Worm (Caenorhabditis elegans) whole organism, midembryonic: ENCODE results near the gene C42D4.3.

Experiments used
- T22C8.4 ChIP-seq: fragments of 200-800 bp; sonication (Bioruptor generic); IDR thresholded peaks from 2 replicates; pipeline ENCODE4 v1.3.6; 2022; ENCODE audit warnings: missing genetic modification characterization, missing compliant biosample characterization
- cog-1 ChIP-seq: sonication (generic microtip); optimal IDR thresholded peaks from 2 replicates; lab custom pipeline; 2016; ENCODE audit warnings: missing genetic modification characterization, missing compliant biosample characterization
- flt-1 ChIP-seq: fragments of 200-800 bp; sonication (Bioruptor generic); IDR thresholded peaks from 2 replicates; pipeline ENCODE4 v1.3.6; 2022; ENCODE audit warnings: missing genetic modification characterization, missing compliant biosample characterization
- klf-2 ChIP-seq: fragments of 200-800 bp; sonication (Bioruptor generic); conservative IDR thresholded peaks from 2 replicates; pipeline ENCODE4 v1.3.6; 2022; ENCODE audit warnings: missing genetic modification reagents, missing genetic modification characterization, missing compliant biosample characterization
- med-1 ChIP-seq: sonication (generic microtip); optimal IDR thresholded peaks from 2 replicates; lab custom pipeline; 2017; ENCODE audit warnings: missing genetic modification characterization, mild to moderate bottlenecking, missing compliant biosample characterization, antibody characterized with exemption, missing genetic modification reagents; ENCODE audit not compliant: insufficient read depth
- ref-1 ChIP-seq: fragments of 200-800 bp; sonication (Bioruptor generic); conservative IDR thresholded peaks from 2 replicates; pipeline ENCODE4 v1.3.6; 2022; ENCODE audit warnings: missing genetic modification reagents, missing genetic modification characterization, missing compliant biosample characterization
- tab-1 ChIP-seq: fragments of 200-800 bp; sonication (Bioruptor generic); IDR thresholded peaks from 2 replicates; pipeline ENCODE4 v1.3.6; 2022; ENCODE audit warnings: missing genetic modification characterization, missing compliant biosample characterization
- ztf-23 ChIP-seq: fragments of 200-800 bp; sonication (Bioruptor generic); IDR thresholded peaks from 2 replicates; pipeline ENCODE4 v1.3.6; 2022; ENCODE audit warnings: missing genetic modification reagents, missing genetic modification characterization, missing compliant biosample characterization
- ztf-29 ChIP-seq: fragments of 200-800 bp; sonication (Bioruptor generic); IDR thresholded peaks from 2 replicates; pipeline ENCODE4 v1.3.6; 2022; ENCODE audit warnings: missing genetic modification reagents, missing genetic modification characterization, missing compliant biosample characterization

The C42D4.3 gene

DNA sequence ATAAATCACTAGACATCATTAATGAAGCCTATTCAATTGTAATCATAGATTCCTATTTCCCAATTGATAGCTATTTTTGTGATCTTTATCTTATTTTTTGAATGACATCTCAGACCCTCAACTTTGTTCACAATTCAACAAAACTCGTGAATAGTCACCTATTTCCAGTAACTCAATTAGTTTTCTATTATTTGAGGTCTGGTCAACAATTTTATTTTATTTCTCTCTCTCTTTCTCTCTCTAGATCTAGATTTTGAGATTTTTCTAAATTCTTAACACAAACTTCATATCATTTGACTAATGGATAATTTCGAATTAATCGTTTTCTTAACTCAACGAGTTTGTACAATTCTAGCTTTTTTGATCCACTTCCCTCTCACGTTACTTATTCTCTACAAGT lies 5.5 kb upstream of the C42D4.3 start, which contains the start of gene str-1:
str-1 (plus strand) TSS at position 301 of the 400 bp plus-strand sequence.
- no peak for TF ChIP-seq med-1 (GFP tag; lab: Kevin White, UChicago)

DNA sequence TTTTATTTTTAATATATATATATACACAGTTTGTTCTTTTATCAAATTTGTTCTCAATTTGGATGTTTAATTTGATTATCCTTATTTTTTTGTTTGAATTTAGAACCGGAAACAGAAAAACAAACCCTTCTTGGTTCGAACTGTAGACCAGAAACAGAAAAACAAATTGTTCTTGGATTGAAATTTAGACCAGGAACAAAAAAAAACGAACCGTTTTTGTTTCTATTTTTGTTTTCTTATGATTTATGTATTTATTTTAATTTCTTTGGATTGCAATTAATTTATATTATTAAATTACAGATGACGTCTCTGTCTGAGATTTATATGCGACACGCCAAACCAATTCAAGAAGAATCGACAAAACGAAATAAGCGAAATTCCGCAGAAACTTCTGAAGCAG lies 3.7 kb upstream of the C42D4.3 start, which contains the start of gene C42D4.19:
C42D4.19 (plus strand) TSS at position 301 of the 400 bp plus-strand sequence.
- TF ChIP-seq ztf-23 (GFP tag; lab: Robert Waterston, UW), result no peak
- TF ChIP-seq T22C8.4 (GFP tag; lab: Robert Waterston, UW), result no peak
- TF ChIP-seq ref-1, result no peak
- no peak for TF ChIP-seq ztf-29 (GFP tag; lab: Robert Waterston, UW)
- TF ChIP-seq med-1 (GFP tag; lab: Kevin White, UChicago), result no peak
- no peak for TF ChIP-seq flt-1
- no peak for TF ChIP-seq tab-1 (GFP tag; lab: Robert Waterston, UW)
- TF ChIP-seq klf-2 (GFP tag; lab: Robert Waterston, UW), result no peak
- TF ChIP-seq cog-1 (tag; lab: Kevin White, UChicago), result no peak

DNA sequence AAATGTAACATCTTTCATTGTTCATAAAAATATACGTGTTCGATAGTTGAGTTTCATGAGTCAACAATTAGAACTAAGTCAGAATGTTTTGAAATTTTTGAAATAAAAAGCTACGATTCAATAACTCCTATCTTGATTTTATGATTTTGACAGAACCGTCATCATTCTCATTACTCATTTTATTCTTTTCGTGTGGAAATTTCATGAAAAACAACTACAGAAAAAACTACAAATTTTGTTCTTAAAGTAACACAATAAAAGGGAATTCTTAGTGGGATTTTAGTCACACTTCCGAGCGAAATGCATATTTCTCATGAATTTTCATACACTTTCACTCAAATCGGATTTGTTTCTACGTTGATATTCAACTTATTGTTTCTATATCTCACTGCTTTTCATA lies 2.2 kb upstream of the C42D4.3 start, which contains the start of gene str-44:
str-44 (plus strand) TSS at position 301 of the 400 bp plus-strand sequence.
- TF ChIP-seq ref-1, result no peak
- no peak for TF ChIP-seq ztf-29 (GFP tag; lab: Robert Waterston, UW)
- TF ChIP-seq tab-1 (GFP tag; lab: Robert Waterston, UW), result no peak
- TF ChIP-seq T22C8.4 (GFP tag; lab: Robert Waterston, UW), result no peak
- TF ChIP-seq ztf-23 (GFP tag; lab: Robert Waterston, UW), result no peak
- TF ChIP-seq cog-1 (tag; lab: Kevin White, UChicago), result no peak
- no peak for TF ChIP-seq med-1 (GFP tag; lab: Kevin White, UChicago)
- no peak for TF ChIP-seq klf-2 (GFP tag; lab: Robert Waterston, UW)

DNA sequence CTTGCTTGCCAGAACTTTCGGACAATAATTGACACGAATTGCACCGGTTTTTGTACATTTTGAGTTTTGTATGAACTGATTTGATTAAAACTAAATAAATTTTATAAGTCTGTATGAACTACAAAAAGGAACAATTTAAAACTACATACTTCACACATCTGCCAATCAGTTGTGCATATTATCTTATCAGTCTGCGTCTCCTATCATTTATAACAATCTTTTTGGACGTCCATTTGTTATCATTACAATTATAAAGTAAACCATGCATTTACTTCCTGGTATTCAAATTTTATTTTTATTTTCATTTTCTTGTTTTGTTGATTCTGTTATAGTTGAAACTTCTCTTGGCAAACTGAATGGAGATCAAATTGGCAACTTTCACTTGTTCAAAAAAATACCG lies 1.3 kb downstream of the C42D4.3 start, which contains the start of gene cest-10:
cest-10 (plus strand) TSS at position 254 of the 400 bp plus-strand sequence.
- no peak for TF ChIP-seq ref-1
- no peak for TF ChIP-seq flt-1
- no peak for TF ChIP-seq T22C8.4 (GFP tag; lab: Robert Waterston, UW)
- no peak for TF ChIP-seq cog-1 (tag; lab: Kevin White, UChicago)
- TF ChIP-seq med-1 (GFP tag; lab: Kevin White, UChicago), result no peak
- TF ChIP-seq ztf-23 (GFP tag; lab: Robert Waterston, UW), result no peak
- TF ChIP-seq klf-2 (GFP tag; lab: Robert Waterston, UW), result no peak
- no peak for TF ChIP-seq tab-1 (GFP tag; lab: Robert Waterston, UW)
- TF ChIP-seq ztf-29 (GFP tag; lab: Robert Waterston, UW), result no peak

DNA sequence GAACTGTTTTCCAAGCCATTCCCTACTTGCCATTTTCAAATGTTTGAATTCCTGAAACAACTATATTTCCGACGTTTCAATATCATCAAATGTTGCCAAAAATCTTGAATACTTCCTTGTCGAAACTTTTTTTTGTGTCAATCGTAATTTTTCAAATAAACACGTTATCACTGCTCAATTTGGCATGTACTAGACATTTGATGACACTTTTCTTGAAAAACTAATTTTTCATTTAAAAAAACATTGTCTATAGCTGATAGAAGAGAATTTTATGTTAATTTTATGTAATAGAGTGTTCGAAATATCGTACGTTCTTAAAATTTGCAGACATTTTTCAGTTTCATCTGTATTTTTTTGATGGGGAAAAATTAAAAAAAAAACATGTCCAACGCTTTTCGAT lies 3.8 kb downstream of the C42D4.3 start:
- TF ChIP-seq ref-1, result no peak
- no peak for TF ChIP-seq ztf-29 (GFP tag; lab: Robert Waterston, UW)
- no peak for TF ChIP-seq med-1 (GFP tag; lab: Kevin White, UChicago)
- no peak for TF ChIP-seq flt-1
- no peak for TF ChIP-seq ztf-23 (GFP tag; lab: Robert Waterston, UW)
- TF ChIP-seq klf-2 (GFP tag; lab: Robert Waterston, UW), result no peak
- TF ChIP-seq T22C8.4 (GFP tag; lab: Robert Waterston, UW), result no peak
- TF ChIP-seq tab-1 (GFP tag; lab: Robert Waterston, UW), result no peak
- no peak for TF ChIP-seq cog-1 (tag; lab: Kevin White, UChicago)

DNA sequence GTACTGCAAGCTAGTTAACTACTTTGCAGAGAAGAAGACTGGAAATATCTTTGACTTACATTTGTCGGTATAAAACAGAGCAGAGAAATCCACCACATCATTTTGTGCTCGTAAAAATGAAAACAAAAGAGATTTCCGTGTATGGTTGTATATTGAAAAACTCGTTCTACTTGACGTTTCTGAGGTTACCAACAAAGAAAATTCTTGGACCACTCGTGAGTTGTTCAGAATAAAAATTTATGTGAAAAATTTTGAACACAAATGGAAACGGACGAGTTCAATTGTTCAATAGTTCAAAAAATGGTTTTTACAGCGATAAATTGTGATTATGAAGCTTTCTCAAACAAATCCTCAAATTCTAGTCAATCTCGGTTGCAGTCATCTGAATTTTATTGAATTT lies 5.6 kb downstream of the C42D4.3 start, which contains the start of gene clec-179:
clec-179 (minus strand) TSS at position 101 of the 400 bp plus-strand sequence.
- TF ChIP-seq T22C8.4 (GFP tag; lab: Robert Waterston, UW) (no peak), ztf-23 (GFP tag; lab: Robert Waterston, UW) (no peak), ref-1 (no peak), klf-2 (GFP tag; lab: Robert Waterston, UW) (no peak), med-1 (GFP tag; lab: Kevin White, UChicago) (no peak), tab-1 (GFP tag; lab: Robert Waterston, UW) (no peak)

DNA sequence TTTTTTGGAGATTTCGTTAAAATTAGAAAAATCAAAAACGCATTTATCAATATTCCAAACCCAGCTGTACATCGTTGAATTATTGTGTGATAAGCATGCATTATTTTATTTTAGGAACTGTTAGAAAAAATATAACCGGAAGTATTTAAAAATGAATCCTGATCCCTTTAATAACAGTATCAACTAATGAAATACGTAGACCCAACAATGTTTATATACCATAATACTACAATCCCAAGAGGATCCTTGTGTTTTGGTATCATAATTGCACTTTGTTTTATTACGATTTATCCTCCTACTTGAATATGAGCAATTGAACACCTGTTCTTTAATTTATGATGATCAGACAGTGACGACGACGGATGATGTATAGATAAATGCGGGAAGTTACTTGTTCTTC lies 7.7 kb downstream of the C42D4.3 start, which contains the start of gene str-249:
str-249 (minus strand) TSS at position 101 of the 400 bp plus-strand sequence.
- TF ChIP-seq ref-1 (no peak), med-1 (GFP tag; lab: Kevin White, UChicago) (no peak), ztf-29 (GFP tag; lab: Robert Waterston, UW) (no peak), flt-1 (no peak), cog-1 (tag; lab: Kevin White, UChicago) (no peak), tab-1 (GFP tag; lab: Robert Waterston, UW) (no peak), ztf-23 (GFP tag; lab: Robert Waterston, UW) (no peak), T22C8.4 (GFP tag; lab: Robert Waterston, UW) (no peak)

DNA sequence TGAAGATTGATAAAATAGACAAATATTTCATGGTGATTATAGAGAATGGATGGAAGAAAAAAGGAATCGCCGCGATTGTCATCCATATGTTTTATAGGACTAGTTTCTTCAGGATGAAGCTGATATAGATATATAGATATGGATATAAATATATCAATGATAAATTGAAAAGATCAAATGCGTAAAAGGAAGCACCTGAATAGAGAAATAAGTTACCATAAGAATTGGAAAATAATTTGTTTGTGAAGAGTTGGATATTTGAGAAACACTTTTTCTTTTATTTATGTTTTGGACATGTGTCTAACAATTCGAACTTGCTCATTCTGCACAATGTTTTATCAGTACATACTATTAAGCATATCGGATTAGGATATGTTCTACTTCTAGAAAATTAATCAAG lies 9.0 kb downstream of the C42D4.3 start, which contains the start of gene C42D4.13:
C42D4.13 (minus strand) TSS at position 101 of the 400 bp plus-strand sequence.
- TF ChIP-seq tab-1 (GFP tag; lab: Robert Waterston, UW) (no peak), flt-1 (no peak), med-1 (GFP tag; lab: Kevin White, UChicago) (no peak), ref-1 (no peak), ztf-29 (GFP tag; lab: Robert Waterston, UW) (no peak), cog-1 (tag; lab: Kevin White, UChicago) (no peak), klf-2 (GFP tag; lab: Robert Waterston, UW) (no peak)

DNA sequence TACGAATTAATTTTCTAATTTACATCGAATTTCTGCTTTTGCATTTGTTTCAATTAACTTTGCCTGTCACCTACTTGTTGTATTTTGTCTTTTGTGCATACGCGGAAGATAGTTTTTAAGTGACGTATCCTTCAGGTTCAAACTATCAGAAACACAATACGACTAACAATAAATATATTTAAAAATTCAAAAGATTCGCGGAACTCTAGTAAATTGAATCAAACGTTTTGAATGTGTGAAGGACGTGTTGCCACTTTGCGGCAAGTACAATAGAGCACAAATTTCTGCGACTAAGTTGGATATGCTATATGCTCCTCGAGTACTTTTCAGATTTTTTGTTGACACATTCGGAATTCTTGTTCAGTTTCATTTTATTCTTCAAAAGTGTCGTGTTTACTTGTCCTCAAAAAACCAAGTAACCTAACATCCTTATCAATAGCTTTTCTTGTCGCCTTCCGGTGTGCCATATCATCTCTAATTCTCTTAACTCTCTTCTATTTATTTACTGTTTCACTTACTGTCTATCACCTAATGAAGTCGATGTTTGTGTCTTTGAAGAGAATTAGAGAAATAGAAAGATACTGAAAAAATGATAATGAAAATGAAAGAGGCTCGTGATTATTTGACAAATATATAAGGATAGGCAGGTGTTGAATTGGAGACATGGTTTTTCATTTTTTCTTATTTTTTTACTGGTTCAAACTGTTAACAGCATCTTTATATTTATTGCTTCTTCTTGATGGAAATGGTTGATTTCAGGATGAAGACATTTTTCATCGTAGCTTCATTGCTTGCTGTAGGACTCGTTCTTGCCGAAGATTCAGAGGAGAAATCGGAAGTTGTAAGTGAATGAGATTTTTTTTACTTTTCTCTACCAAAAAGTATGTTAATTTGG lies 9.7 kb downstream of the C42D4.3 start, which contains the start of gene srlf-7:
srlf-7 (plus strand) TSS at position 760 of the 895 bp plus-strand sequence.
- TF ChIP-seq klf-2 (GFP tag; lab: Robert Waterston, UW) (no peak), flt-1 (no peak), cog-1 (tag; lab: Kevin White, UChicago) (no peak), ref-1 (no peak), med-1 (GFP tag; lab: Kevin White, UChicago) (no peak), ztf-29 (GFP tag; lab: Robert Waterston, UW) (no peak), ztf-23 (GFP tag; lab: Robert Waterston, UW) (no peak), tab-1 (GFP tag; lab: Robert Waterston, UW) (no peak), T22C8.4 (GFP tag; lab: Robert Waterston, UW) (no peak)
